Worm (Caenorhabditis elegans) whole organism, L3 larva: Measurements from ENCODE around the gene C02F4.5.

Experiments
- ZK546.5 ChIP-seq: sonication (generic microtip); optimal IDR thresholded peaks from 2 replicates; lab custom pipeline; 2017; ENCODE audit warnings: missing biosample characterization, missing genetic modification characterization
- ceh-82 ChIP-seq: fragments of 150-350 bp; optimal IDR thresholded peaks from 2 replicates; lab custom pipeline; 2014; ENCODE audit warnings: missing biosample characterization, missing genetic modification characterization
- daf-12 ChIP-seq: fragments of 150-350 bp; optimal IDR thresholded peaks from 2 replicates; lab custom pipeline; 2014; ENCODE audit warnings: missing biosample characterization, missing genetic modification reagents, missing genetic modification characterization
- elt-3 ChIP-seq, 3 experiments: fragments of 150-350 bp in 1 of 3; sonication (generic microtip) in 2 of 3; optimal IDR thresholded peaks; 2 replicates in 2 of 3; 4 replicates in 1 of 3; lab custom pipeline; 2014 to 2017; ENCODE audit warnings: missing biosample characterization in 3 of 3, missing genetic modification characterization in 3 of 3
- fkh-10 ChIP-seq: sonication (generic microtip); optimal IDR thresholded peaks from 2 replicates; lab custom pipeline; 2017; ENCODE audit warnings: missing biosample characterization, missing genetic modification reagents, missing genetic modification characterization
- lin-15B ChIP-seq: fragments of 150-350 bp; optimal IDR thresholded peaks from 2 replicates; lab custom pipeline; 2014; ENCODE audit warnings: missing biosample characterization, missing genetic modification characterization
- nhr-11 ChIP-seq: fragments of 150-350 bp; optimal IDR thresholded peaks from 2 replicates; lab custom pipeline; 2014; ENCODE audit warnings: missing biosample characterization, missing genetic modification characterization
- nhr-237 ChIP-seq: fragments of 150-350 bp; optimal IDR thresholded peaks from 2 replicates; lab custom pipeline; 2014; ENCODE audit warnings: missing biosample characterization, missing genetic modification characterization
- tbx-2 ChIP-seq: sonication (generic microtip); optimal IDR thresholded peaks from 2 replicates; lab custom pipeline; 2016; ENCODE audit warnings: mild to moderate bottlenecking, missing genetic modification characterization, missing compliant biosample characterization

DNA sequence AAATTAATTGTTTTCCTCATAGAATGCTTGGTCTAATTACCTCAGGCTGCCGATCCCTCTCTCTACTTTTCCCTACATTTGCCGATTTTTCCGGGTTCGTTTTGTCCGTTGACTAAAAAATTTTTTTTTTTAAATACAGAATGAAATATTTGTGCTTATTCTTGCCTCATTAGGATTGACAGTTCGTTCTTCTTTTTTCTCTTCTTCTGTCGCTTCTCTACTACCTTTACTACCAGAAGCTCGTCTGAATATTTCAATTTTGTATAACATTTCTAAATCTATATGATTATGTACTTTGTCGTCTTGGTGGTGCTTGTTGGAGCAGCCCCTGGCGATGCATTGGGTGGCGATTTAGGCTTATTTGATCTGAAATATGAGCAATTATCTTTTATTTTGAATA, 48.7 kb downstream of the C02F4.5 start:
- no peak for TF ChIP-seq fkh-10 (GFP tag; lab: Kevin White, UChicago)
- TF ChIP-seq lin-15B (tag; lab: Kevin White, UChicago), result no peak
- TF ChIP-seq tbx-2 (tag; lab: Kevin White, UChicago), result no peak
- TF ChIP-seq elt-3 (tag; optimal IDR thresholded peaks at IDR 0.05; lab: Kevin White, UChicago), result no peak
- no peak for TF ChIP-seq ZK546.5 (tag; lab: Kevin White, UChicago)
- no peak for TF ChIP-seq nhr-237 (tag; lab: Kevin White, UChicago)
- no peak for TF ChIP-seq nhr-11 (tag; lab: Kevin White, UChicago)
- TF ChIP-seq ceh-82 (tag; lab: Kevin White, UChicago), result no peak
- no peak for TF ChIP-seq daf-12
